Worm (Caenorhabditis elegans): ENCODE results near the gene perm-1.

Gene perm-1

DNA sequence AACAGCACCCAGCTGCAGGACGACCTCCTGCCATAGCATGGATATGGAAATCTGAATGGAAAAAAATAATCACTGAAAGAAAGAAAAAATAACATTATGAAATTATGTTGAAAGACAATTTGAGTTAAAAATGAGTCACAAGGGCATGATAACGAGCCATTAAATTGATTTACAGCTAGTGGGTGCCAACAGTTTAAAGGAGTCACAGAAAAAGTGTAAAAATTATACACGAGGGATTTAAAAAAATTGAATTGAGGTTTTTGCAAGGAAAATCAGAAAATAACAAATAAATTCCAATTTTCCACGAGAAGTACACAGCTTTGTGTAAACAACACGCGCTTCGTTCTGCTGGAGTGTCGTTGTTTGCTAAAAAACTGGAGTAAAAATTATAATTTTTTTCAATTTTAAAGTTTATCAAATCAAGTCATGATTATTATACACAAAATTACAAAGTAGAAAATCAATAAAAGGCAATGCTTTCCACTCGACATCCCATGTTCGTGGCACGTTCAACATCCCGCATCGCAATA is 6.7 kb upstream of the perm-1 start, which contains the start of gene T01H3.3 (continued):
- TF ChIP-seq mdl-1 (tag; optimal IDR thresholded peaks at IDR 0.05) = no peak
- TF ChIP-seq nhr-237 (tag; optimal IDR thresholded peaks at IDR 0.05) = no peak
- peak; percentile 73 for TF ChIP-seq snu-23 (GFP tag; optimal IDR thresholded peaks at IDR 0.05)
- TF ChIP-seq fkh-10 (GFP tag; optimal IDR thresholded peaks at IDR 0.05) = no peak
- TF ChIP-seq F16B12.6 (tag; optimal IDR thresholded peaks at IDR 0.05) = peak; percentile 58
- TF ChIP-seq snpc-4 (tag; optimal IDR thresholded peaks at IDR 0.05) = no peak
- no peak for TF ChIP-seq aha-1 (tag; optimal IDR thresholded peaks at IDR 0.05)
- no peak for TF ChIP-seq aly-2 (tag; optimal IDR thresholded peaks at IDR 0.05)
- TF ChIP-seq unc-86 (tag; optimal IDR thresholded peaks at IDR 0.05) = no peak
- no peak for TF ChIP-seq ets-5 (GFP tag; IDR thresholded peaks at IDR 0.05)
- peak; percentile 41; the same call in 1 of the 2 replicates for TF ChIP-seq nhr-19 (GFP tag; conservative IDR thresholded peaks at IDR 0.05)
- no peak for TF ChIP-seq unc-62 (GFP tag; optimal IDR thresholded peaks at IDR 0.05)
- no peak for TF ChIP-seq nhr-11 (tag; optimal IDR thresholded peaks at IDR 0.05)
- TF ChIP-seq ztf-4 (tag; optimal IDR thresholded peaks at IDR 0.05) = no peak
- peak; percentile 40 for TF ChIP-seq rnt-1 (tag; optimal IDR thresholded peaks at IDR 0.05)
- TF ChIP-seq hlh-4 (tag; optimal IDR thresholded peaks at IDR 0.05) = no peak
- peak; percentile 52 for TF ChIP-seq lin-14 (GFP tag; optimal IDR thresholded peaks at IDR 0.05)
- TF ChIP-seq lin-35 (GFP tag; optimal IDR thresholded peaks at IDR 0.05) = peak; percentile 57 to 59
- no peak for TF ChIP-seq zip-4 (GFP tag; optimal IDR thresholded peaks at IDR 0.05)
- TF ChIP-seq isw-1 (GFP tag; IDR thresholded peaks at IDR 0.05) = no peak
- no peak for TF ChIP-seq C34B4.2 (tag; optimal IDR thresholded peaks at IDR 0.05)
- TF ChIP-seq Y116A8C.19 (tag; optimal IDR thresholded peaks at IDR 0.05; ENCODE audit: borderline replicate concordance) = no peak
- no peak for TF ChIP-seq ceh-63 (GFP tag; optimal IDR thresholded peaks at IDR 0.05)
- no peak for TF ChIP-seq ces-1 (GFP tag; optimal IDR thresholded peaks at IDR 0.05)
- TF ChIP-seq sup-37 (GFP tag; optimal IDR thresholded peaks at IDR 0.05) = no peak
- no peak for TF ChIP-seq ama-1 (optimal IDR thresholded peaks at IDR 0.05)
- no peak for TF ChIP-seq egl-13 (tag; optimal IDR thresholded peaks at IDR 0.05)
- no peak for TF ChIP-seq tlp-1 (tag; optimal IDR thresholded peaks at IDR 0.05)
- no peak for TF ChIP-seq hlh-17 (GFP tag; optimal IDR thresholded peaks at IDR 0.05; ENCODE audit: borderline replicate concordance)
- TF ChIP-seq vab-15 (tag; optimal IDR thresholded peaks at IDR 0.05) = no peak
- no peak for TF ChIP-seq nhr-12 (tag; optimal IDR thresholded peaks at IDR 0.05)
- no peak for TF ChIP-seq sox-4 (tag; optimal IDR thresholded peaks at IDR 0.05)
- peak in 2 of 3 experiments; percentile 20 to 31 for TF ChIP-seq ceh-82 (tag; optimal IDR thresholded peaks at IDR 0.05)
- TF ChIP-seq nhr-28 (tag; optimal IDR thresholded peaks at IDR 0.05) = no peak
- no peak for TF ChIP-seq elt-2 (tag; optimal IDR thresholded peaks at IDR 0.05)
- TF ChIP-seq fos-1 (tag; optimal IDR thresholded peaks at IDR 0.05) = no peak
- TF ChIP-seq fkh-4 (tag; optimal IDR thresholded peaks at IDR 0.05; ENCODE audit: borderline replicate concordance) = no peak
- no peak for TF ChIP-seq nhr-84 (tag; optimal IDR thresholded peaks at IDR 0.05)
- TF ChIP-seq swsn-7 (tag; optimal IDR thresholded peaks at IDR 0.05) = peak; percentile 58
- peak; percentile 52 for TF ChIP-seq nhr-47 (tag; optimal IDR thresholded peaks at IDR 0.05)
- no peak for TF ChIP-seq lin-15B (tag; optimal IDR thresholded peaks at IDR 0.05)
- peak; percentile 42 for TF ChIP-seq nhr-90 (tag; optimal IDR thresholded peaks at IDR 0.05; ENCODE audit: poor library complexity)
- no peak for TF ChIP-seq efl-3 (GFP tag; optimal IDR thresholded peaks at IDR 0.05)
- no peak for TF ChIP-seq ceh-8 (GFP tag; optimal IDR thresholded peaks at IDR 0.05)
- peak; percentile 42 to 63 (median 52) for TF ChIP-seq dpl-1 (GFP tag; optimal IDR thresholded peaks at IDR 0.05)
- TF ChIP-seq fkh-8 (tag; optimal IDR thresholded peaks at IDR 0.05) = no peak
- TF ChIP-seq irx-1 (tag; optimal IDR thresholded peaks at IDR 0.05) = no peak
- TF ChIP-seq nhr-77 (tag; optimal IDR thresholded peaks at IDR 0.05) = no peak
- no peak for TF ChIP-seq ceh-88 (GFP tag; IDR thresholded peaks at IDR 0.05)
- peak; percentile 33 for TF ChIP-seq dsc-1 (tag; optimal IDR thresholded peaks at IDR 0.05)
- TF ChIP-seq lin-39 (tag; optimal IDR thresholded peaks at IDR 0.05) = no peak
- TF ChIP-seq C16A3.4 (tag; optimal IDR thresholded peaks at IDR 0.05) = peak; percentile 50
- no peak for TF ChIP-seq jun-1 (tag; optimal IDR thresholded peaks at IDR 0.05)

All from whole organism, L1 larva.